Fruit fly (Drosophila melanogaster): ENCODE results near the gene CG5004.

The CG5004 gene

dm6 chrX:17109673-17110072 is 2.3 kb downstream of the CG5004 start:
- TF ChIP-seq CG13894 (tag; optimal IDR thresholded peaks at IDR 0.05) (peak; percentile 32), Dref (GFP tag; IDR thresholded peaks at IDR 0.05) (no peak), chinmo (GFP tag; IDR thresholded peaks at IDR 0.05; ENCODE audit: partially characterized antibody) (0 out of 4 replicates have a peak, but pooled peaks have one; percentile 46), CG16815 (GFP tag; optimal IDR thresholded peaks at IDR 0.05) (no peak), lab (GFP tag; optimal IDR thresholded peaks at IDR 0.05) (peak; percentile 21), Med (GFP tag) (peak; percentile 54), B-H2 (GFP tag; optimal IDR thresholded peaks at IDR 0.05) (peak; percentile 4), sd (tag; optimal IDR thresholded peaks at IDR 0.05) (peak; percentile 26)

- TF ChIP-seq CG10366 (GFP tag; IDR thresholded peaks at IDR 0.05): no peak
- TF ChIP-seq CG8388 (GFP tag; optimal IDR thresholded peaks at IDR 0.05): peak; percentile 71
Observed at dm6 chrX:17110556-17111177, 3.3 kb downstream of the CG5004 start.

- TF ChIP-seq Xbp1 (GFP tag; optimal IDR thresholded peaks at IDR 0.05): no peak
- TF ChIP-seq gsb-n (tag; optimal IDR thresholded peaks at IDR 0.05): no peak
- no peak for TF ChIP-seq zfh2 (GFP tag; optimal IDR thresholded peaks at IDR 0.05)
- TF ChIP-seq amos (GFP tag; IDR thresholded peaks at IDR 0.05; ENCODE audit: partially characterized antibody): no peak
- peak; percentile 2 for TF ChIP-seq Oli (tag; optimal IDR thresholded peaks at IDR 0.05)
- peak; percentile 7 for TF ChIP-seq CG11504 (tag; optimal IDR thresholded peaks at IDR 0.05)
- TF ChIP-seq sens (GFP tag): peak; percentile 84
- no peak for TF ChIP-seq Doc2 (GFP tag; IDR thresholded peaks at IDR 0.05)
- peak in 1 of 2 experiments; percentile 4 for TF ChIP-seq eve (GFP tag; optimal IDR thresholded peaks at IDR 0.05)
- TF ChIP-seq CG17328 (GFP tag; IDR thresholded peaks at IDR 0.05): 0 out of 2 replicates have a peak, but pooled peaks have one; percentile 28
- peak; percentile 3 for TF ChIP-seq CG7839 (tag; optimal IDR thresholded peaks at IDR 0.05)
- no peak for TF ChIP-seq Spps (tag; optimal IDR thresholded peaks at IDR 0.05)
- TF ChIP-seq CG4424 (GFP tag; optimal IDR thresholded peaks at IDR 0.05): peak; percentile 20
- no peak for TF ChIP-seq CG2202 (tag; optimal IDR thresholded peaks at IDR 0.05)
- TF ChIP-seq dmrt99B (tag; optimal IDR thresholded peaks at IDR 0.05): peak; percentile 6
- no peak for TF ChIP-seq CG2889 (GFP tag; IDR thresholded peaks at IDR 0.05)
- TF ChIP-seq CG4820 (GFP tag; optimal IDR thresholded peaks at IDR 0.05): no peak
- TF ChIP-seq Antp (GFP tag; optimal IDR thresholded peaks at IDR 0.05): no peak
- TF ChIP-seq CG32767 (GFP tag; IDR thresholded peaks at IDR 0.05): no peak
- no peak for TF ChIP-seq odd (GFP tag; optimal IDR thresholded peaks at IDR 0.05)
- TF ChIP-seq gem (tag; optimal IDR thresholded peaks at IDR 0.05): peak; percentile 44
- peak in 1 of 2 experiments; percentile 17 for TF ChIP-seq bsh (GFP tag; optimal IDR thresholded peaks at IDR 0.05)
- no peak for TF ChIP-seq Eip74EF (GFP tag; optimal IDR thresholded peaks at IDR 0.05)
- peak; percentile 36 for TF ChIP-seq CG8388 (GFP tag; optimal IDR thresholded peaks at IDR 0.05)
- TF ChIP-seq CG4707 (GFP tag; optimal IDR thresholded peaks at IDR 0.05): peak; percentile 42
- TF ChIP-seq Atf6 (GFP tag; IDR thresholded peaks at IDR 0.05): no peak
- peak; percentile 36 for TF ChIP-seq CG18262 (tag; optimal IDR thresholded peaks at IDR 0.05)
- no peak for TF ChIP-seq CG7271 (tag; optimal IDR thresholded peaks at IDR 0.05)
- TF ChIP-seq CG9817 (tag; optimal IDR thresholded peaks at IDR 0.05): no peak
- TF ChIP-seq knrl (GFP tag; IDR thresholded peaks at IDR 0.05; ENCODE audit: partially characterized antibody): no peak
- TF ChIP-seq lbe (GFP tag; optimal IDR thresholded peaks at IDR 0.05): no peak
- TF ChIP-seq Poxn (GFP tag; IDR thresholded peaks at IDR 0.05): no peak
- TF ChIP-seq p53 (GFP tag; optimal IDR thresholded peaks at IDR 0.05): no peak
- TF ChIP-seq CG33557 (GFP tag; optimal IDR thresholded peaks at IDR 0.05): no peak
- no peak for TF ChIP-seq ranshi (GFP tag; IDR thresholded peaks at IDR 0.05)
- no peak for TF ChIP-seq Scr (GFP tag; IDR thresholded peaks at IDR 0.05; ENCODE audit: partially characterized antibody)
- TF ChIP-seq grn (GFP tag; optimal IDR thresholded peaks at IDR 0.05): no peak
Observed at dm6 chrX:17111274-17111673, 3.9 kb downstream of the CG5004 start.

Measured in whole organism, embryonic.